Fruit fly (Drosophila melanogaster) whole organism, wandering third instar larva: ENCODE measurements around the gene CG13806.
A peak's percentile ranks its signal among the peaks of the same experiment; 100 is the strongest.

Experiments used
- Abd-B ChIP-seq: fragments of >200 bp; optimal IDR thresholded peaks from 2 replicates; lab custom pipeline; 2017; ENCODE audit warnings: missing biosample characterization, missing genetic modification characterization
- CG32264 ChIP-seq: fragments of 200-800 bp; sonication (Bioruptor generic); optimal IDR thresholded peaks from 2 replicates; lab custom pipeline; 2016; ENCODE audit warnings: missing biosample characterization, missing genetic modification characterization
- CG9705 ChIP-seq: fragments of 200-800 bp; sonication (Bioruptor generic); optimal IDR thresholded peaks from 2 replicates; lab custom pipeline; 2018; ENCODE audit warnings: missing biosample characterization, mild to moderate bottlenecking, missing genetic modification characterization
- CrebA ChIP-seq: fragments of 200-800 bp; sonication (Bioruptor generic); optimal IDR thresholded peaks from 2 replicates; lab custom pipeline; 2016; ENCODE audit warnings: missing biosample characterization, mild to moderate bottlenecking, missing genetic modification characterization, borderline replicate concordance
- Dfd ChIP-seq: fragments of >200 bp; optimal IDR thresholded peaks from 2 replicates; lab custom pipeline; 2017; ENCODE audit warnings: missing biosample characterization, missing genetic modification characterization
- Dif ChIP-seq: fragments of 200-275, 200-300 bp; sonication (Bioruptor generic); optimal IDR thresholded peaks from 2 replicates; lab custom pipeline; 2018; ENCODE audit warnings: missing biosample characterization, missing genetic modification characterization; ENCODE audit not compliant: partially characterized antibody
- GATAd ChIP-seq: sonication (Bioruptor generic); optimal IDR thresholded peaks from 2 replicates; lab custom pipeline; 2016; ENCODE audit warnings: missing biosample characterization, missing genetic modification characterization
- HLH106 ChIP-seq: fragments of 200-800 bp; optimal IDR thresholded peaks from 3 replicates; lab custom pipeline; 2019; ENCODE audit warnings: missing biosample characterization, mild to moderate bottlenecking, missing genetic modification characterization, moderate library complexity
- Hnf4 ChIP-seq: fragments of 200-800 bp; sonication (Bioruptor generic); optimal IDR thresholded peaks from 2 replicates; lab custom pipeline; 2016; ENCODE audit warnings: missing biosample characterization, mild to moderate bottlenecking, missing genetic modification characterization
- Hr78 ChIP-seq: fragments of >200 bp; optimal IDR thresholded peaks from 2 replicates; lab custom pipeline; 2017; ENCODE audit warnings: missing biosample characterization, missing genetic modification characterization
- Hr83 ChIP-seq: fragments of 200-300 bp; sonication (Bioruptor generic); optimal IDR thresholded peaks from 2 replicates; lab custom pipeline; 2016; ENCODE audit warnings: missing biosample characterization, mild to moderate bottlenecking, missing genetic modification characterization, moderate library complexity; ENCODE audit not compliant: poor library complexity, severe bottlenecking
- Jra ChIP-seq: sonication (Bioruptor generic); optimal IDR thresholded peaks from 2 replicates; lab custom pipeline; 2016; ENCODE audit warnings: missing biosample characterization, missing genetic modification characterization
- Mio ChIP-seq: sonication (Bioruptor generic); optimal IDR thresholded peaks from 2 replicates; lab custom pipeline; 2016; ENCODE audit warnings: missing biosample characterization, missing genetic modification characterization
- Myc ChIP-seq: fragments of >200 bp; optimal IDR thresholded peaks from 2 replicates; lab custom pipeline; 2017
- N ChIP-seq: fragments of >200 bp; optimal IDR thresholded peaks from 2 replicates; lab custom pipeline; 2018; ENCODE audit warnings: missing biosample characterization, missing external identifiers, missing genetic modification characterization
- Rel ChIP-seq, 2 experiments: fragments of 200-800 bp; sonication (Bioruptor generic) in 1 of 2; optimal IDR thresholded peaks; 2 replicates in 1 of 2; 3 replicates in 1 of 2; lab custom pipeline; 2016 to 2019; ENCODE audit warnings: mild to moderate bottlenecking in 2 of 2, missing biosample characterization in 2 of 2, missing genetic modification characterization in 2 of 2, moderate library complexity in 1 of 2
- Vsx2 ChIP-seq: fragments of 200-300, 225-300 bp; sonication (Bioruptor generic); optimal IDR thresholded peaks from 2 replicates; lab custom pipeline; 2018; ENCODE audit warnings: missing biosample characterization, missing genetic modification characterization; ENCODE audit not compliant: partially characterized antibody
- brk ChIP-seq: fragments of 200-800 bp; sonication (Bioruptor generic); optimal IDR thresholded peaks from 2 replicates; lab custom pipeline; 2016; ENCODE audit warnings: missing biosample characterization, mild to moderate bottlenecking, missing genetic modification characterization
- dl ChIP-seq, 2 experiments: fragments of 175-275, 200-275 bp in 1 of 2; fragments of 200-275 bp in 1 of 2; sonication (Bioruptor generic); optimal IDR thresholded peaks; lab custom pipeline; 2018; ENCODE audit warnings: mild to moderate bottlenecking in 2 of 2, missing biosample characterization in 2 of 2, missing genetic modification characterization in 2 of 2, moderate library complexity in 2 of 2; ENCODE audit not compliant: partially characterized antibody in 2 of 2, insufficient read depth in 1 of 2
- dmrt93B ChIP-seq: fragments of 200-800 bp; sonication (Bioruptor generic); optimal IDR thresholded peaks from 2 replicates; lab custom pipeline; 2018; ENCODE audit warnings: missing biosample characterization, mild to moderate bottlenecking, missing genetic modification characterization
- dsf ChIP-seq: sonication (Bioruptor generic); optimal IDR thresholded peaks from 2 replicates; lab custom pipeline; 2016; ENCODE audit warnings: missing biosample characterization, missing genetic modification characterization, borderline replicate concordance
- ey ChIP-seq: fragments of 200-800 bp; sonication (Bioruptor generic); optimal IDR thresholded peaks from 2 replicates; lab custom pipeline; 2016; ENCODE audit warnings: missing biosample characterization, missing genetic modification characterization
- foxo ChIP-seq, 2 experiments: fragments of 200-800 bp; sonication (Bioruptor generic); optimal IDR thresholded peaks; 2 replicates in 1 of 2; 3 replicates in 1 of 2; lab custom pipeline; 2016 to 2017; ENCODE audit warnings: missing biosample characterization in 2 of 2, missing genetic modification characterization in 2 of 2
- jim ChIP-seq: fragments of 175-275, 200-325 bp; sonication (Bioruptor generic); optimal IDR thresholded peaks from 2 replicates; lab custom pipeline; 2016; ENCODE audit warnings: missing biosample characterization, mild to moderate bottlenecking, missing genetic modification characterization
- lola ChIP-seq: fragments of >200 bp; optimal IDR thresholded peaks from 2 replicates; lab custom pipeline; 2017; ENCODE audit warnings: missing biosample characterization, missing genetic modification characterization
- pan ChIP-seq: fragments of >200 bp; optimal IDR thresholded peaks from 2 replicates; lab custom pipeline; 2017
- psq ChIP-seq: fragments of 200-800 bp; sonication (Bioruptor generic); optimal IDR thresholded peaks from 3 replicates; lab custom pipeline; 2017; ENCODE audit warnings: missing biosample characterization, mild to moderate bottlenecking, missing genetic modification characterization, moderate library complexity
- sage ChIP-seq: fragments of 200-800 bp; sonication (Bioruptor generic); optimal IDR thresholded peaks from 2 replicates; lab custom pipeline; 2016; ENCODE audit warnings: missing biosample characterization, mild to moderate bottlenecking, missing genetic modification characterization
- tai ChIP-seq: sonication (Bioruptor generic); optimal IDR thresholded peaks from 2 replicates; lab custom pipeline; 2016; ENCODE audit warnings: missing biosample characterization, missing genetic modification characterization
- usp ChIP-seq: fragments of >200 bp; optimal IDR thresholded peaks from 2 replicates; lab custom pipeline; 2017; ENCODE audit warnings: missing biosample characterization, missing genetic modification characterization
- woc ChIP-seq: sonication (Bioruptor generic); optimal IDR thresholded peaks from 2 replicates; lab custom pipeline; 2016; ENCODE audit warnings: missing biosample characterization, mild to moderate bottlenecking, missing genetic modification characterization

CG13806 gene

DNA sequence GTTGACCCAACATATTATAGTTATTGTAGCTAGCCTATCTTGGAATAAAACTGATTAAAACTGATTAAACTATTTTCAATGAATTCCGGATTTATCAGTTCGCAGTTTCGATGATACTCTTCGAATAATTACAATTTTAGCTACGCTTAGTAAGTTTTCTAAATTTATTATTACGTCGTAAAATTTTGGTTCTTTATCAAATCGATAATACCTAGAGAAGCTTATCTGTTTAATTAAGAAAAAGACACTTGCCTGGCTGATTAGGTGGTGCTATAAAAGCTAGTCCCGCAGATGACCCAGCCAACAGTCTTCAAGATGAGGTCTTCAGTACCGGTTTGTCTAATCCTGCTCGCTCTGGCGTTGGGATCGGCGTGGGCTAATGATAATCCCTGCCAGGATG, 2.3 kb downstream of the CG13806 start, which contains the start of gene CG32302:
Gene CG32302 (plus strand): TSS at position 301 of the 400 bp plus-strand sequence.
- no peak for TF ChIP-seq dsf (GFP tag; lab: Kevin White, UChicago)
- no peak for TF ChIP-seq foxo (GFP tag; optimal IDR thresholded peaks at IDR 0.05; lab: Kevin White, UChicago)
- TF ChIP-seq dmrt93B (GFP tag; lab: Kevin White, UChicago), result no peak
- TF ChIP-seq lola (GFP tag; lab: Kevin White, UChicago), result no peak
- no peak for TF ChIP-seq usp
- TF ChIP-seq Hnf4 (GFP tag; lab: Kevin White, UChicago), result no peak

DNA sequence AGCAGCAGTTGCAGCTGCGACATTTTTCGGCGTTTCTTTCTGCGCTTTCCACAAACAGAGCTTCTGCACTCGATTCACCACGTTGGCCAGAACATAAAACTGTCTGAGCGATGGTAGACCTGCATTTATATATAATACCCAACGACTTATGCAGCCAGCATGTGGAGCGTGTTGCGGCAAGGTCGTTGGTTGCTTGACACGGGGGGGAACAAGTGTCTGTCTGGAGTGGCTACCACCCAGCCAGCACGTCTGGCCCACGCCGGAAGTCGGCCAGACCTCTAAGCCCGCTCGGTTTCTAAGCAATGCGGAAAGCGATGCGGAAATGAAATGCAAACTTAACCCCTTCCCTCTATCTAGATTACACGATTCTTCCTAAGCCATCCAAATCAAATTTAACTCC, 6.5 kb downstream of the CG13806 start, which contains the start of gene yellow-g:
Gene yellow-g (minus strand): TSS at position 101 of the 400 bp plus-strand sequence.
- TF ChIP-seq Rel (GFP tag; optimal IDR thresholded peaks at IDR 0.05; lab: Kevin White, UChicago), result no peak
- no peak for TF ChIP-seq Rel (tag; optimal IDR thresholded peaks at IDR 0.05; lab: Kevin White, UChicago)
- no peak for TF ChIP-seq pan (lab: Kevin White, UChicago)
- TF ChIP-seq brk (GFP tag; lab: Kevin White, UChicago), result no peak
- no peak for TF ChIP-seq tai (GFP tag; lab: Kevin White, UChicago)
- no peak for TF ChIP-seq usp
- TF ChIP-seq CG9705 (GFP tag; lab: Kevin White, UChicago), result no peak
- no peak for TF ChIP-seq CrebA
- TF ChIP-seq N (GFP tag; lab: Kevin White, UChicago), result no peak
- TF ChIP-seq sage (GFP tag; lab: Kevin White, UChicago), result no peak
- TF ChIP-seq Mio (GFP tag; lab: Kevin White, UChicago), result no peak
- TF ChIP-seq lola (GFP tag; lab: Kevin White, UChicago), result no peak
- no peak for TF ChIP-seq GATAd
- TF ChIP-seq Myc, result no peak
- no peak for TF ChIP-seq Dfd (GFP tag; lab: Kevin White, UChicago)
- no peak for TF ChIP-seq psq (GFP tag; lab: Kevin White, UChicago)
- TF ChIP-seq woc (GFP tag; lab: Kevin White, UChicago), result no peak
- no peak for TF ChIP-seq dl (GFP tag; optimal IDR thresholded peaks at IDR 0.05; lab: Kevin White, UChicago; ENCODE audit: insufficient read depth in 1 of 2, partially characterized antibody in 2 of 2)
- no peak for TF ChIP-seq Jra
- TF ChIP-seq Abd-B (GFP tag; lab: Kevin White, UChicago), result no peak
- TF ChIP-seq Hr83 (GFP tag; lab: Kevin White, UChicago), result no peak

DNA sequence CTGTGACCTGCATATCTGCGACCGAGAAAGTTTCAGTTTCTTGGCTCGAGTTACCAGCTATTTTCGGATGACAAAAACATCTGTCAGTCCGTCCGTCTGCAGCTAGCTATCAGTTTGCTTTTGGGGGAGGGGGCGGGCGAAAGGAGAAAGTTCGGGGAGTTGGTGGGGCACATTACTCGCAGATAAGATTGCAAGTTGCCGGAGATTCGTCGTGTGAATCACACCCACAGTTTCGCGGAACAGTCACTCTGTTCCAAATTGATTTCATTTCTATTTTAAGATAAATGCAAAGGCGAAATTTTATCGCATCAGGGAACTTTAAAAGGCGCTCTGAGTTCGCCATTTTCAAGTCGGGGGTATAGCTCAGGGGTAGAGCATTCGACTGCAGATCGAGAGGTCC, 7.2 kb downstream of the CG13806 start:
- no peak for TF ChIP-seq Rel (GFP tag; optimal IDR thresholded peaks at IDR 0.05; lab: Kevin White, UChicago)
- peak; percentile 97 for TF ChIP-seq Rel (tag; optimal IDR thresholded peaks at IDR 0.05; lab: Kevin White, UChicago)
- no peak for TF ChIP-seq tai (GFP tag; lab: Kevin White, UChicago)

DNA sequence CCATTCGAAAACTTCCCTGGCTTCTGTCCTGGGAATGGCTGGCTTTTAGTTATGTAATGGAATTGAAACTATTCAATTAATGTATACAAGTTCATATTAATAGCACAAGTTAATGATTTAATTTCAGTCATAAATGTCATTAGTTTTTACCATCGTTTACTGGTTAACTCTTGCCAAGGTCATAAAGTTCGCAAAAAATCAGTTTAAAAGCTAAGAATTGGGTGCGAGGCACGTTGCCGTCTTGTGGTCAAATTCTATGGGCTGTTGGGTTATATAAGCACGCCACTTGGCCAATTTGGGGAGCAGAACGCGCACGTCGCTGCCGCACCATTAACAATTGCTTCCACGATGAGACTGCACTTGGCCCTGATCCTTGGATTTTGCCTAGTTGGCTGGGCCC, 10.1 kb downstream of the CG13806 start, which contains the start of gene yellow-g2:
Gene yellow-g2 (plus strand): TSS at position 301 of the 400 bp plus-strand sequence.
- TF ChIP-seq Vsx2 (GFP tag; lab: Kevin White, UChicago) (no peak), woc (GFP tag; lab: Kevin White, UChicago) (no peak), tai (GFP tag; lab: Kevin White, UChicago) (no peak), dsf (GFP tag; lab: Kevin White, UChicago) (no peak), Dfd (GFP tag; lab: Kevin White, UChicago) (no peak), CrebA (no peak), Hr78 (GFP tag; lab: Kevin White, UChicago) (no peak), Dif (no peak), lola (GFP tag; lab: Kevin White, UChicago) (no peak), CG32264 (GFP tag; lab: Kevin White, UChicago) (no peak), foxo (GFP tag; optimal IDR thresholded peaks at IDR 0.05; lab: Kevin White, UChicago) (no peak), Rel (GFP tag; optimal IDR thresholded peaks at IDR 0.05; lab: Kevin White, UChicago) (no peak), Rel (tag; optimal IDR thresholded peaks at IDR 0.05; lab: Kevin White, UChicago) (no peak), Abd-B (GFP tag; lab: Kevin White, UChicago) (no peak), N (GFP tag; lab: Kevin White, UChicago) (no peak), CG9705 (GFP tag; lab: Kevin White, UChicago) (no peak), jim (GFP tag; lab: Kevin White, UChicago) (no peak), ey (GFP tag; lab: Kevin White, UChicago) (no peak), HLH106 (no peak)
